Fruit fly (Drosophila melanogaster): ENCODE data around the gene Syx17.

Syx17 gene

dm6 chr3L:4383104-4383503 lies 20.2 kb upstream of the Syx17 start (continued):
- TF ChIP-seq CG14710 (tag; optimal IDR thresholded peaks at IDR 0.05) (peak; percentile 19), Lhr (GFP tag; optimal IDR thresholded peaks at IDR 0.05) (no peak), Drgx (GFP tag; IDR thresholded peaks at IDR 0.05) (peak; percentile 7; the same call in 1 of the 2 replicates), CG10543 (GFP tag; optimal IDR thresholded peaks at IDR 0.05) (no peak), her (GFP tag; optimal IDR thresholded peaks at IDR 0.05) (no peak), Hmx (GFP tag; optimal IDR thresholded peaks at IDR 0.05) (no peak), CG15514 (GFP tag; optimal IDR thresholded peaks at IDR 0.05) (no peak), CG8924 (tag; optimal IDR thresholded peaks at IDR 0.05) (no peak), Ets97D (GFP tag; optimal IDR thresholded peaks at IDR 0.05) (no peak), CG43689 (GFP tag; IDR thresholded peaks at IDR 0.05) (no peak), sens (GFP tag) (peak; percentile 56), NC2β (GFP tag; optimal IDR thresholded peaks at IDR 0.05) (no peak), nom (GFP tag; optimal IDR thresholded peaks at IDR 0.05) (peak; percentile 67), CG2889 (GFP tag; IDR thresholded peaks at IDR 0.05) (no peak), ara (GFP tag; IDR thresholded peaks at IDR 0.05) (no peak; the same call in 1 of the 2 replicates), CG14965 (GFP tag; optimal IDR thresholded peaks at IDR 0.05; ENCODE audit: borderline replicate concordance) (no peak), Nf-YB (GFP tag; optimal IDR thresholded peaks at IDR 0.05) (no peak), CG3065 (GFP tag; optimal IDR thresholded peaks at IDR 0.05) (no peak), nerfin-2 (GFP tag; IDR thresholded peaks at IDR 0.05; ENCODE audit: partially characterized antibody) (no peak), chn (GFP tag; optimal IDR thresholded peaks at IDR 0.05) (no peak), zen2 (GFP tag; IDR thresholded peaks at IDR 0.05; ENCODE audit: partially characterized antibody) (no peak), CG7839 (tag; optimal IDR thresholded peaks at IDR 0.05) (no peak), Blimp-1 (GFP tag; optimal IDR thresholded peaks at IDR 0.05) (peak; percentile 62), CG10979 (tag; optimal IDR thresholded peaks at IDR 0.05) (peak; percentile 47), Eip74EF (GFP tag; optimal IDR thresholded peaks at IDR 0.05) (no peak), lola (GFP tag; optimal IDR thresholded peaks at IDR 0.05) (peak in 1 of 3 experiments; percentile 8), CG1602 (GFP tag; optimal IDR thresholded peaks at IDR 0.05) (no peak), kah (GFP tag; optimal IDR thresholded peaks at IDR 0.05) (no peak), sna (GFP tag; IDR thresholded peaks at IDR 0.05; ENCODE audit: partially characterized antibody) (no peak), CG18262 (tag; optimal IDR thresholded peaks at IDR 0.05) (peak; percentile 39), fu2 (GFP tag; optimal IDR thresholded peaks at IDR 0.05) (no peak), D (optimal IDR thresholded peaks at IDR 0.05) (no peak), D (GFP tag; optimal IDR thresholded peaks at IDR 0.05) (no peak), ranshi (GFP tag; IDR thresholded peaks at IDR 0.05) (0 out of 2 replicates have a peak, but pooled peaks have one; percentile 9), odd (GFP tag; optimal IDR thresholded peaks at IDR 0.05) (no peak), E2f1 (GFP tag; IDR thresholded peaks at IDR 0.05) (no peak), HHEX (GFP tag; optimal IDR thresholded peaks at IDR 0.05) (no peak), CG8089 (GFP tag; optimal IDR thresholded peaks at IDR 0.05) (no peak), lov (optimal IDR thresholded peaks at IDR 0.05) (no peak), lov (GFP tag; IDR thresholded peaks at IDR 0.05) (no peak), ato (GFP tag; IDR thresholded peaks at IDR 0.05; ENCODE audit: partially characterized antibody) (no peak), pita (GFP tag; optimal IDR thresholded peaks at IDR 0.05) (no peak), Vsx1 (GFP tag; optimal IDR thresholded peaks at IDR 0.05) (no peak), cas (GFP tag; IDR thresholded peaks at IDR 0.05) (no peak), CG16813 (GFP tag; IDR thresholded peaks at IDR 0.05; ENCODE audit: partially characterized antibody) (no peak), ERR (GFP tag; optimal IDR thresholded peaks at IDR 0.05) (no peak)
